Worm (Caenorhabditis elegans) whole organism, late embryonic: ENCODE measurements around the gene cpl-1.

Experiments
- C08G9.2 ChIP-seq: sonication (generic microtip); optimal IDR thresholded peaks from 2 replicates; lab custom pipeline; 2016; ENCODE audit warnings: mild to moderate bottlenecking, missing genetic modification characterization, moderate library complexity, missing compliant biosample characterization
- K02D7.2 ChIP-seq: sonication (generic microtip); optimal IDR thresholded peaks from 2 replicates; lab custom pipeline; 2017; ENCODE audit warnings: mild to moderate bottlenecking, missing genetic modification characterization, missing compliant biosample characterization
- ama-1 ChIP-seq: fragments of 150-350 bp; optimal IDR thresholded peaks from 2 replicates; lab custom pipeline; 2014
- ceh-14 ChIP-seq: sonication (generic microtip); optimal IDR thresholded peaks from 2 replicates; lab custom pipeline; 2016; ENCODE audit warnings: missing genotype, missing genetic modification characterization, missing compliant biosample characterization
- ceh-9 ChIP-seq: sonication (generic microtip); optimal IDR thresholded peaks from 2 replicates; lab custom pipeline; 2016; ENCODE audit warnings: mild to moderate bottlenecking, missing genetic modification characterization, inconsistent platforms, missing compliant biosample characterization
- elt-2 ChIP-seq: sonication (generic microtip); optimal IDR thresholded peaks from 2 replicates; lab custom pipeline; 2016; ENCODE audit warnings: missing genetic modification reagents, missing genetic modification characterization, missing compliant biosample characterization
- eyg-1 ChIP-seq: sonication (generic microtip); optimal IDR thresholded peaks from 2 replicates; lab custom pipeline; 2016; ENCODE audit warnings: missing genotype, missing genetic modification characterization, missing compliant biosample characterization
- nfya-1 ChIP-seq: sonication (generic microtip); optimal IDR thresholded peaks from 2 replicates; lab custom pipeline; 2017; ENCODE audit warnings: missing genetic modification characterization, mild to moderate bottlenecking, missing compliant biosample characterization, antibody characterized with exemption, moderate library complexity
- nhr-11 ChIP-seq: fragments of 150-350 bp; optimal IDR thresholded peaks from 2 replicates; lab custom pipeline; 2014; ENCODE audit warnings: missing biosample characterization, missing genetic modification characterization
- rnt-1 ChIP-seq: sonication (generic microtip); optimal IDR thresholded peaks from 2 replicates; lab custom pipeline; 2016; ENCODE audit warnings: missing genetic modification characterization, missing compliant biosample characterization
- unc-42 ChIP-seq: sonication (generic microtip); optimal IDR thresholded peaks from 2 replicates; lab custom pipeline; 2016; ENCODE audit warnings: missing genotype, missing genetic modification characterization, missing compliant biosample characterization

DNA sequence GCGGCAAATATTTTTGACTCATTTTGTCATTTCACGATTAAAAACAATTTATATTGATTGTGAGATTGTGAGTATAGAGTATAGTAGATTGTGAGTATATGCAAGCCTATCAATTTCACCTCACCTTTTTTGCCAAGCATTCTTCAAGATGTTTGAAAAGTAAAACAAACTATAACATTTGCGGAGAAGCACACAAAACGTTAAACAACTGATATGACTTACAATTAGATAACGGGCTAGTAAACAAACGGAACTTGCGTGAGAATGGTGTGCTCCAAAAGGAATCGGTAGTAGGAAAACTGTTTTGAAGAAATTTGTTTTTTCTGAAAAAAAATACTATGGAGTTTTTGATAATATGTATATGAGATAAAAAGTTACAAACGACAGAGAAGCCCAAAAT is 14.9 kb upstream of the cpl-1 start:
- TF ChIP-seq nhr-11 (tag; lab: Kevin White, UChicago) (no peak), elt-2 (tag; lab: Kevin White, UChicago) (no peak), unc-42 (no peak), ceh-9 (tag; lab: Kevin White, UChicago) (no peak), eyg-1 (no peak), C08G9.2 (tag; lab: Kevin White, UChicago) (no peak), ceh-14 (tag; lab: Kevin White, UChicago) (no peak), rnt-1 (no peak), ama-1 (no peak), K02D7.2 (tag; lab: Kevin White, UChicago) (no peak), nfya-1 (no peak)
